Fruit fly (Drosophila melanogaster): ENCODE measurements around the gene CG5404.

DNA sequence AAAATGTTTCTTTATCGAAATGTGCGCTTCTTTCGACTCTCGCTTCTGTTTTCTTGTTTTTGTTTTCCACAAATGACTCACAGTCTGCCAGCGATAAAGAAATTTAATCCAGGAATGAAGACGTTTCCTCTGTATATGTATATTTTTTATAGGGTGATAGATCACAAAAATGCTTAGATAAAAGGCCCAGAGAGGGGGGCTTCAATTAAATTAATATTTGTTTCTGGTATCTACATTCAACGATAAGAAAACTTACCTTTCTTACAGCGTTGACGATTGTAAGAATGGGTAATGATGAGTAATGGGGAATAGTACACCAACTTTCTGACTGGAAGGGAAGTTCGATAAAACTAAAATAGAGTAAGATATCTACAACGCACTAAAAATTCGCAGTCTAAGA lies 10.1 kb upstream of the CG5404 start:
- TF ChIP-seq psq (optimal IDR thresholded peaks at IDR 0.05) (no peak), insv (optimal IDR thresholded peaks at IDR 0.05) (no peak), ttk (optimal IDR thresholded peaks at IDR 0.05) (no peak), Sin3A (optimal IDR thresholded peaks at IDR 0.05) (no peak), Myc (optimal IDR thresholded peaks at IDR 0.05) (no peak), h (optimal IDR thresholded peaks at IDR 0.05) (no peak)

All from Kc167 (cell line).